Fruit fly (Drosophila melanogaster): ENCODE measurements around the gene CG31200.

CG31200 gene

dm6 chr3R:20764058-20764457, 18.9 kb upstream of the CG31200 start (continued):
- TF ChIP-seq CG4318 (GFP tag; optimal IDR thresholded peaks at IDR 0.05) (no peak), CG3919 (GFP tag; optimal IDR thresholded peaks at IDR 0.05) (peak; percentile 70), CG15336 (GFP tag; IDR thresholded peaks at IDR 0.05) (peak; percentile 60), dac (GFP tag; optimal IDR thresholded peaks at IDR 0.05) (no peak), Sox102F (GFP tag; optimal IDR thresholded peaks at IDR 0.05) (peak; percentile 70), OdsH (GFP tag; optimal IDR thresholded peaks at IDR 0.05) (peak; percentile 73), Smox (GFP tag; optimal IDR thresholded peaks at IDR 0.05) (peak; percentile 76), Ets96B (tag; optimal IDR thresholded peaks at IDR 0.05) (peak; percentile 75), eg (GFP tag; IDR thresholded peaks at IDR 0.05) (peak; percentile 59), salr (GFP tag; optimal IDR thresholded peaks at IDR 0.05) (peak; percentile 11 to 69), achi (GFP tag; optimal IDR thresholded peaks at IDR 0.05) (peak; percentile 70), CG6163 (GFP tag; IDR thresholded peaks at IDR 0.05) (peak; percentile 54; the same call in 2 of the 3 replicates), Eip93F (GFP tag; optimal IDR thresholded peaks at IDR 0.05) (no peak), CG6792 (GFP tag; optimal IDR thresholded peaks at IDR 0.05) (peak; percentile 65), CG8119 (GFP tag; IDR thresholded peaks at IDR 0.05) (peak; percentile 58)

dm6 chr3R:20762175-20762795, 17.1 kb upstream of the CG31200 start, which contains the start of gene CG31195:
TSS of gene CG31195 (minus strand) at chr3R:20762369.
- TF ChIP-seq fd85E (GFP tag; optimal IDR thresholded peaks at IDR 0.05) (no peak), Eip93F (GFP tag; optimal IDR thresholded peaks at IDR 0.05) (peak; percentile 8), acj6 (GFP tag; optimal IDR thresholded peaks at IDR 0.05) (peak; percentile 3), esn (GFP tag; optimal IDR thresholded peaks at IDR 0.05) (peak; percentile 30), CG10631 (GFP tag; optimal IDR thresholded peaks at IDR 0.05) (peak; percentile 30), svp (GFP tag) (peak; percentile 65), spab (GFP tag; optimal IDR thresholded peaks at IDR 0.05) (no peak)

- no peak for TF ChIP-seq vri (GFP tag; optimal IDR thresholded peaks at IDR 0.05)
- no peak for TF ChIP-seq CG11294 (GFP tag; IDR thresholded peaks at IDR 0.05)
- no peak for TF ChIP-seq dac (GFP tag; optimal IDR thresholded peaks at IDR 0.05)
- TF ChIP-seq CG6808 (GFP tag; optimal IDR thresholded peaks at IDR 0.05), result no peak
- no peak for TF ChIP-seq CG11762 (GFP tag; optimal IDR thresholded peaks at IDR 0.05; ENCODE audit: insufficient read depth)
- no peak for TF ChIP-seq Lpt (GFP tag; optimal IDR thresholded peaks at IDR 0.05)
Observed at dm6 chr3R:20756429-20756828, 11.3 kb upstream of the CG31200 start, which contains the start of gene Syp. TSS of gene Syp (plus strand) at chr3R:20756729.

dm6 chr3R:20754991-20755390, 9.9 kb upstream of the CG31200 start:
- TF ChIP-seq CG34406 (GFP tag; optimal IDR thresholded peaks at IDR 0.05) (no peak), CG6854 (GFP tag; optimal IDR thresholded peaks at IDR 0.05) (no peak), salr (GFP tag; optimal IDR thresholded peaks at IDR 0.05) (no peak), CG8632 (GFP tag; optimal IDR thresholded peaks at IDR 0.05) (no peak), Lpt (GFP tag; optimal IDR thresholded peaks at IDR 0.05) (no peak), CG11902 (GFP tag; optimal IDR thresholded peaks at IDR 0.05) (no peak), Met (GFP tag; optimal IDR thresholded peaks at IDR 0.05) (no peak), CG31627 (GFP tag; optimal IDR thresholded peaks at IDR 0.05) (no peak), CG4318 (GFP tag; optimal IDR thresholded peaks at IDR 0.05) (no peak), CG9139 (GFP tag; optimal IDR thresholded peaks at IDR 0.05) (no peak), fd59A (GFP tag; optimal IDR thresholded peaks at IDR 0.05) (no peak), Ets21C (GFP tag; optimal IDR thresholded peaks at IDR 0.05) (no peak), Smox (GFP tag; optimal IDR thresholded peaks at IDR 0.05) (no peak), dac (GFP tag; optimal IDR thresholded peaks at IDR 0.05) (no peak), lz (GFP tag; optimal IDR thresholded peaks at IDR 0.05) (no peak), cyc (GFP tag; optimal IDR thresholded peaks at IDR 0.05) (no peak), CG15336 (GFP tag; IDR thresholded peaks at IDR 0.05) (no peak)

Measured in whole organism, prepupa.